Worm (Caenorhabditis elegans) whole organism, L2 larva: Measurements from ENCODE around the gene T20B12.4.

ENCODE experiments used
- Y55F3AM.14 ChIP-seq: fragments of 200-800 bp; sonication (Bioruptor generic); optimal IDR thresholded peaks from 2 replicates; lab custom pipeline; 2018; ENCODE audit warnings: mild to moderate bottlenecking, missing genetic modification characterization, missing compliant biosample characterization
- nhr-12 ChIP-seq: fragments of 150-350 bp; optimal IDR thresholded peaks from 2 replicates; lab custom pipeline; 2014; ENCODE audit warnings: missing biosample characterization, missing genetic modification characterization
- skn-1 ChIP-seq: sonication (generic microtip); optimal IDR thresholded peaks from 2 replicates; lab custom pipeline; 2017; ENCODE audit warnings: missing biosample characterization, missing genetic modification characterization

DNA sequence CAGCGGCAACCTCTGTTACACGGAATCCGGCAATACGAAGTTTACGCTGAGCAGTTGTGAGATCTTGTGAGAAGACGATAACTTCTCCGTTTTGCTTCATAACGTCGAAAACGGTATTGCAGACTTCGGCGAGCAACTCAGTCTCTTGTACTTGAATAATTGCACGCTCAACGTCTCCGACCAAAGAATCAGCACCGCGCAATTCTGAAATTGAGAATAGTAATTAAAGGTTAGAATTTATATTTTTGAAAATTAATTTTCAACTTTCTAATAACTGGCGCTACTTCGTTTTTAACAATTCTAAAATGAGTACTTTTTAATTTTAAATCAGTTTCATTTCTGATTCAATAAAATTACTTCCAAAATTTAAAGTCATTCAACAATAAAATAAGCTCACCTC is 11.0 kb downstream of the T20B12.4 start:
- no peak for TF ChIP-seq Y55F3AM.14
- TF ChIP-seq skn-1 (tag; lab: Kevin White, UChicago): no peak
- TF ChIP-seq nhr-12 (tag; lab: Kevin White, UChicago): no peak
